3 worm cellular contexts compared by ENCODE assay signal in genomic region chrX:13941296-13941695, ce11.
TF ChIP-seq lines count a peak whose summit lies in the region.

No protein-coding gene starts in this region.

TF ChIP-seq in whole organism, L1 larva, 84 proteins besides CTCF, POLR2A, EP300 and RAD21 (continued from another document):
- TF ChIP-seq snu-23 (GFP tag; optimal IDR thresholded peaks at IDR 0.05; lab: Kevin White, UChicago) (peak; percentile 3), blmp-1 (tag; optimal IDR thresholded peaks at IDR 0.05; lab: Kevin White, UChicago) (peak; percentile 51), irx-1 (tag; optimal IDR thresholded peaks at IDR 0.05; lab: Kevin White, UChicago) (peak; percentile 10), lin-35 (GFP tag; optimal IDR thresholded peaks at IDR 0.05; lab: Kevin White, UChicago) (peak in 1 of 2 experiments; percentile 29), nhr-76 (tag; optimal IDR thresholded peaks at IDR 0.05; lab: Kevin White, UChicago) (no peak), nhr-85 (tag; lab: Kevin White, UChicago) (peak; percentile 83)

TF ChIP-seq in whole organism, L2 larva, 48 proteins besides CTCF, POLR2A, EP300 and RAD21 (continued from another document):
- TF ChIP-seq ama-1 (optimal IDR thresholded peaks at IDR 0.05; lab: Kevin White, UChicago) (no peak), unc-55 (GFP tag; optimal IDR thresholded peaks at IDR 0.05; lab: Kevin White, UChicago) (no peak), gmeb-1 (tag; optimal IDR thresholded peaks at IDR 0.05; lab: Kevin White, UChicago) (no peak), ceh-82 (tag; optimal IDR thresholded peaks at IDR 0.05; lab: Kevin White, UChicago) (no peak), mdl-1 (tag; optimal IDR thresholded peaks at IDR 0.05; lab: Kevin White, UChicago) (no peak), nhr-25 (tag; optimal IDR thresholded peaks at IDR 0.05; lab: Kevin White, UChicago) (peak; percentile 43), nhr-21 (tag; optimal IDR thresholded peaks at IDR 0.05; lab: Kevin White, UChicago) (peak; percentile 83), elt-3 (tag; optimal IDR thresholded peaks at IDR 0.05; lab: Kevin White, UChicago) (no peak), lsy-2 (tag; optimal IDR thresholded peaks at IDR 0.05; lab: Kevin White, UChicago) (peak in 1 of 2 experiments; percentile 27), nhr-6 (tag; optimal IDR thresholded peaks at IDR 0.05; lab: Kevin White, UChicago) (no peak), unc-62 (GFP tag; optimal IDR thresholded peaks at IDR 0.05; lab: Kevin White, UChicago) (no peak), C34F6.9 (tag; optimal IDR thresholded peaks at IDR 0.05; lab: Kevin White, UChicago) (peak; percentile 9), ztf-11 (tag; optimal IDR thresholded peaks at IDR 0.05; lab: Kevin White, UChicago) (no peak), sma-9 (GFP tag; optimal IDR thresholded peaks at IDR 0.05; lab: Kevin White, UChicago) (peak; percentile 48), sma-9 (tag; optimal IDR thresholded peaks at IDR 0.05; lab: Kevin White, UChicago) (no peak), unc-39 (tag; optimal IDR thresholded peaks at IDR 0.05; lab: Kevin White, UChicago) (no peak), sem-4 (tag; optimal IDR thresholded peaks at IDR 0.05; lab: Kevin White, UChicago) (peak; percentile 38), elt-1 (tag; optimal IDR thresholded peaks at IDR 0.05; lab: Kevin White, UChicago) (no peak), lin-11 (tag; optimal IDR thresholded peaks at IDR 0.05; lab: Kevin White, UChicago) (no peak), Y55F3AM.14 (GFP tag; optimal IDR thresholded peaks at IDR 0.05; lab: Kevin White, UChicago) (no peak), ZK546.5 (tag; optimal IDR thresholded peaks at IDR 0.05; lab: Kevin White, UChicago) (no peak), nhr-11 (tag; optimal IDR thresholded peaks at IDR 0.05; lab: Kevin White, UChicago) (no peak), aly-2 (tag; optimal IDR thresholded peaks at IDR 0.05; lab: Kevin White, UChicago) (no peak), R02D3.7 (tag; optimal IDR thresholded peaks at IDR 0.05; lab: Kevin White, UChicago) (no peak)

TF ChIP-seq in whole organism, L4 larva, 104 proteins besides CTCF, POLR2A, EP300 and RAD21 (continued from another document):
- TF ChIP-seq madf-5 (GFP tag; IDR thresholded peaks at IDR 0.05; lab: Robert Waterston, UW) (0 out of 4 replicates have a peak, but pooled peaks of 1 of the 2 experiments have one; percentile 33), mes-2 (tag; optimal IDR thresholded peaks at IDR 0.05; lab: Kevin White, UChicago; ENCODE audit: poor library complexity, severe bottlenecking) (peak; percentile 24), nhr-11 (tag; optimal IDR thresholded peaks at IDR 0.05; lab: Kevin White, UChicago) (no peak), ZK546.5 (tag; optimal IDR thresholded peaks at IDR 0.05; lab: Kevin White, UChicago) (no peak), hlh-11 (tag; optimal IDR thresholded peaks at IDR 0.05; lab: Kevin White, UChicago) (peak; percentile 17), nhr-28 (tag; optimal IDR thresholded peaks at IDR 0.05; lab: Kevin White, UChicago) (peak; percentile 43), T26A8.4 (GFP tag; IDR thresholded peaks at IDR 0.05; lab: Robert Waterston, UW) (0 out of 2 replicates have a peak, but pooled peaks have one; percentile 19), ceh-20 (GFP tag; IDR thresholded peaks at IDR 0.05; lab: Robert Waterston, UW) (0 out of 2 replicates have a peak, but pooled peaks have one; percentile 34), daf-16 (GFP tag; optimal IDR thresholded peaks at IDR 0.05; lab: Kevin White, UChicago) (no peak), daf-16 (tag; optimal IDR thresholded peaks at IDR 0.05; lab: Kevin White, UChicago) (no peak), rbr-2 (tag; optimal IDR thresholded peaks at IDR 0.05; lab: Kevin White, UChicago) (no peak), madf-9 (GFP tag; conservative IDR thresholded peaks at IDR 0.05; lab: Robert Waterston, UW) (no peak), php-3 (GFP tag; IDR thresholded peaks at IDR 0.05; lab: Robert Waterston, UW) (no peak), lir-3 (tag; optimal IDR thresholded peaks at IDR 0.05; lab: Kevin White, UChicago) (no peak), mxl-2 (GFP tag; conservative IDR thresholded peaks at IDR 0.05; lab: Robert Waterston, UW) (no peak), duxl-1 (tag; optimal IDR thresholded peaks at IDR 0.05; lab: Kevin White, UChicago; ENCODE audit: poor library complexity) (no peak), nhr-76 (tag; optimal IDR thresholded peaks at IDR 0.05; lab: Kevin White, UChicago) (no peak)
